Worm (Caenorhabditis elegans) whole organism, mixed stage, embryonic: ENCODE measurements around the gene C17G10.7.

Experiments
- M03D4.4 ChIP-seq: sonication (generic microtip); optimal IDR thresholded peaks from 2 replicates; lab custom pipeline; 2017; ENCODE audit warnings: mild to moderate bottlenecking, missing genetic modification characterization, missing compliant biosample characterization
- cnd-1 ChIP-seq: fragments of 200-800 bp; sonication (Bioruptor generic); optimal IDR thresholded peaks from 2 replicates; lab custom pipeline; 2018; ENCODE audit warnings: mild to moderate bottlenecking, missing genetic modification characterization, missing compliant biosample characterization
- ham-2 ChIP-seq: fragments of 200-800 bp; sonication (Bioruptor generic); optimal IDR thresholded peaks from 2 replicates; lab custom pipeline; 2018; ENCODE audit warnings: mild to moderate bottlenecking, missing genetic modification characterization, missing compliant biosample characterization
- lin-13 ChIP-seq: fragments of 150-350 bp; optimal IDR thresholded peaks from 2 replicates; lab custom pipeline; 2014; ENCODE audit warnings: missing biosample characterization, missing genetic modification characterization
- lsy-2 ChIP-seq: fragments of 150-350 bp; optimal IDR thresholded peaks from 2 replicates; lab custom pipeline; 2014; ENCODE audit warnings: missing biosample characterization, missing genetic modification characterization
- nhr-12 ChIP-seq: fragments of 150-350 bp; optimal IDR thresholded peaks from 2 replicates; lab custom pipeline; 2014; ENCODE audit warnings: missing biosample characterization, missing genetic modification characterization
- nhr-2 ChIP-seq: fragments of 150-350 bp; optimal IDR thresholded peaks from 2 replicates; lab custom pipeline; 2014; ENCODE audit warnings: missing biosample characterization, missing genetic modification characterization
- nhr-237 ChIP-seq: fragments of 150-350 bp; optimal IDR thresholded peaks from 2 replicates; lab custom pipeline; 2014; ENCODE audit warnings: missing biosample characterization, missing genetic modification characterization
- nhr-76 ChIP-seq: sonication (generic microtip); optimal IDR thresholded peaks from 2 replicates; lab custom pipeline; 2017; ENCODE audit warnings: missing biosample characterization, missing genetic modification characterization
- pha-4 ChIP-seq: fragments of 150-350 bp; optimal IDR thresholded peaks from 2 replicates; lab custom pipeline; 2018; ENCODE audit warnings: missing biosample characterization, missing genetic modification reagents, missing genetic modification characterization
- unc-120 ChIP-seq: sonication (generic microtip); optimal IDR thresholded peaks from 2 replicates; lab custom pipeline; 2017; ENCODE audit warnings: missing genetic modification characterization, missing compliant biosample characterization; ENCODE audit not compliant: poor library complexity, severe bottlenecking
- unc-39 ChIP-seq: fragments of 150-350 bp; optimal IDR thresholded peaks from 2 replicates; lab custom pipeline; 2014; ENCODE audit warnings: missing biosample characterization, missing genetic modification characterization

- TF ChIP-seq nhr-76 (tag; lab: Kevin White, UChicago) (no peak), nhr-2 (tag; lab: Kevin White, UChicago) (no peak), lsy-2 (tag; lab: Kevin White, UChicago) (no peak), cnd-1 (tag; lab: Kevin White, UChicago) (no peak), pha-4 (tag; lab: Kevin White, UChicago) (no peak), nhr-237 (tag; lab: Kevin White, UChicago) (no peak), ham-2 (GFP tag; lab: Kevin White, UChicago) (no peak), nhr-12 (tag; lab: Kevin White, UChicago) (no peak), lin-13 (tag; lab: Kevin White, UChicago) (no peak), unc-39 (tag; lab: Kevin White, UChicago) (no peak), unc-120 (tag; lab: Kevin White, UChicago) (no peak), M03D4.4 (tag; lab: Kevin White, UChicago) (no peak)
Observed at ce11 chrII:5648272-5648671, 40.6 kb upstream of the C17G10.7 start, which contains the start of gene ddl-1.
